Fruit fly (Drosophila melanogaster) whole organism, wandering third instar larva: ENCODE measurements around the gene Hsp68.

ENCODE experiments used
- Abd-B ChIP-seq: fragments of >200 bp; optimal IDR thresholded peaks from 2 replicates; lab custom pipeline; 2017; ENCODE audit warnings: missing biosample characterization, missing genetic modification characterization
- Dif ChIP-seq: fragments of 200-275, 200-300 bp; sonication (Bioruptor generic); optimal IDR thresholded peaks from 2 replicates; lab custom pipeline; 2018; ENCODE audit warnings: missing biosample characterization, missing genetic modification characterization; ENCODE audit not compliant: partially characterized antibody
- OdsH ChIP-seq: fragments of 200-800 bp; sonication (Bioruptor generic); optimal IDR thresholded peaks from 2 replicates; lab custom pipeline; 2016; ENCODE audit warnings: missing biosample characterization, mild to moderate bottlenecking, missing genetic modification characterization
- br ChIP-seq: fragments of 200-800 bp; sonication (Bioruptor generic); optimal IDR thresholded peaks from 2 replicates; lab custom pipeline; 2016; ENCODE audit warnings: missing biosample characterization, missing genetic modification characterization
- dsf ChIP-seq: sonication (Bioruptor generic); optimal IDR thresholded peaks from 2 replicates; lab custom pipeline; 2016; ENCODE audit warnings: missing biosample characterization, missing genetic modification characterization, borderline replicate concordance
- h ChIP-seq: fragments of 200-800 bp; sonication (Bioruptor generic); optimal IDR thresholded peaks from 3 replicates; lab custom pipeline; 2016; ENCODE audit warnings: missing biosample characterization, mild to moderate bottlenecking, missing genetic modification characterization
- lola ChIP-seq: fragments of >200 bp; optimal IDR thresholded peaks from 2 replicates; lab custom pipeline; 2017; ENCODE audit warnings: missing biosample characterization, missing genetic modification characterization
- pan ChIP-seq: fragments of >200 bp; optimal IDR thresholded peaks from 2 replicates; lab custom pipeline; 2017
- psq ChIP-seq: fragments of 200-800 bp; sonication (Bioruptor generic); optimal IDR thresholded peaks from 3 replicates; lab custom pipeline; 2017; ENCODE audit warnings: missing biosample characterization, mild to moderate bottlenecking, missing genetic modification characterization, moderate library complexity
- rgr ChIP-seq: fragments of 200-800 bp; sonication (Bioruptor generic); optimal IDR thresholded peaks from 3 replicates; lab custom pipeline; 2016; ENCODE audit warnings: missing biosample characterization, mild to moderate bottlenecking, missing genetic modification characterization

- TF ChIP-seq rgr (GFP tag; lab: Kevin White, UChicago) (no peak), br (GFP tag; lab: Kevin White, UChicago) (no peak), h (GFP tag; lab: Kevin White, UChicago) (no peak), psq (GFP tag; lab: Kevin White, UChicago) (no peak), Abd-B (GFP tag; lab: Kevin White, UChicago) (no peak), Dif (GFP tag; lab: Kevin White, UChicago) (no peak), pan (no peak), lola (GFP tag; lab: Kevin White, UChicago) (no peak), dsf (no peak), OdsH (GFP tag; lab: Kevin White, UChicago) (no peak)
Measured at dm6 chr3R:24093430-24093829, 36.3 kb upstream of the Hsp68 start.
